Fruit fly (Drosophila melanogaster): Measurements from ENCODE around the gene Mpp6.
A peak's percentile ranks its signal among the peaks of the same experiment; 100 is the strongest.

The Mpp6 gene

dm6 chr2L:21108759-21109282, 47.3 kb upstream of the Mpp6 start (continued):
- TF ChIP-seq HLHmδ (GFP tag; optimal IDR thresholded peaks at IDR 0.05) (no peak), al (GFP tag; IDR thresholded peaks at IDR 0.05) (no peak), scrt (GFP tag; optimal IDR thresholded peaks at IDR 0.05) (peak; percentile 12), ap (GFP tag; IDR thresholded peaks at IDR 0.05) (no peak), gt (GFP tag; IDR thresholded peaks at IDR 0.05) (no peak), Eip74EF (GFP tag; optimal IDR thresholded peaks at IDR 0.05) (peak in 1 of 2 experiments; percentile 73), CG2129 (GFP tag; IDR thresholded peaks at IDR 0.05; ENCODE audit: partially characterized antibody) (no peak), CG12155 (GFP tag; optimal IDR thresholded peaks at IDR 0.05) (no peak), CG11723 (GFP tag; optimal IDR thresholded peaks at IDR 0.05) (peak; percentile 37), org-1 (GFP tag; optimal IDR thresholded peaks at IDR 0.05) (peak; percentile 21), CG6689 (GFP tag; IDR thresholded peaks at IDR 0.05) (peak; percentile 54; the same call in 1 of the 2 replicates), phol (tag; optimal IDR thresholded peaks at IDR 0.05) (peak; percentile 65), cg (GFP tag; optimal IDR thresholded peaks at IDR 0.05) (no peak), D19B (GFP tag; optimal IDR thresholded peaks at IDR 0.05) (peak; percentile 9), CG2889 (GFP tag; IDR thresholded peaks at IDR 0.05) (no peak), twi (tag; optimal IDR thresholded peaks at IDR 0.05) (peak; percentile 86), CG3726 (GFP tag; IDR thresholded peaks at IDR 0.05) (no peak), NfI (GFP tag; optimal IDR thresholded peaks at IDR 0.05) (peak; percentile 65), Hmx (GFP tag; optimal IDR thresholded peaks at IDR 0.05) (peak; percentile 40), cato (GFP tag; optimal IDR thresholded peaks at IDR 0.05; ENCODE audit: borderline replicate concordance) (peak; percentile 48), lbe (GFP tag; optimal IDR thresholded peaks at IDR 0.05) (no peak), psq (GFP tag; optimal IDR thresholded peaks at IDR 0.05) (no peak), p53 (GFP tag; optimal IDR thresholded peaks at IDR 0.05) (no peak), CG15514 (GFP tag; optimal IDR thresholded peaks at IDR 0.05) (peak; percentile 37), mam (GFP tag; optimal IDR thresholded peaks at IDR 0.05) (no peak), gcm (GFP tag; optimal IDR thresholded peaks at IDR 0.05) (peak; percentile 69), Dp (GFP tag; optimal IDR thresholded peaks at IDR 0.05) (no peak), HLH3B (GFP tag; IDR thresholded peaks at IDR 0.05) (0 out of 2 replicates have a peak, but pooled peaks have one; percentile 44), CG3838 (GFP tag; optimal IDR thresholded peaks at IDR 0.05) (peak; percentile 41), slbo (GFP tag; IDR thresholded peaks at IDR 0.05) (no peak; the same call in 1 of the 2 replicates), TFAM (GFP tag; optimal IDR thresholded peaks at IDR 0.05) (no peak), CG14965 (GFP tag; optimal IDR thresholded peaks at IDR 0.05; ENCODE audit: borderline replicate concordance) (no peak), chif (GFP tag; optimal IDR thresholded peaks at IDR 0.05) (peak; percentile 16 to 72), pan (optimal IDR thresholded peaks at IDR 0.05) (no peak), pan (GFP tag; optimal IDR thresholded peaks at IDR 0.05 in 1 of 2, IDR thresholded peaks at IDR 0.05 in 1 of 2) (peak in 1 of 2 experiments; percentile 27), Bteb2 (GFP tag; optimal IDR thresholded peaks at IDR 0.05) (peak; percentile 29), Ada2b (GFP tag; IDR thresholded peaks at IDR 0.05) (peak; percentile 66), CG12659 (GFP tag; optimal IDR thresholded peaks at IDR 0.05) (peak; percentile 51), CG7372 (GFP tag; IDR thresholded peaks at IDR 0.05) (no peak), kah (GFP tag; optimal IDR thresholded peaks at IDR 0.05) (no peak), Atf-2 (GFP tag; optimal IDR thresholded peaks at IDR 0.05) (peak; percentile 53), CG31441 (GFP tag; IDR thresholded peaks at IDR 0.05) (peak; percentile 49), CTCF (GFP tag; optimal IDR thresholded peaks at IDR 0.05) (peak; percentile 89), CG11456 (GFP tag; IDR thresholded peaks at IDR 0.05) (no peak), CG11085 (GFP tag; IDR thresholded peaks at IDR 0.05) (no peak), CG1647 (GFP tag; optimal IDR thresholded peaks at IDR 0.05) (no peak), CG9932 (GFP tag; IDR thresholded peaks at IDR 0.05) (no peak), CG18619 (GFP tag; optimal IDR thresholded peaks at IDR 0.05) (peak; percentile 52), ERR (GFP tag; optimal IDR thresholded peaks at IDR 0.05) (no peak), CG10274 (GFP tag; optimal IDR thresholded peaks at IDR 0.05) (no peak), wek (GFP tag; optimal IDR thresholded peaks at IDR 0.05) (no peak)
